Fruit fly (Drosophila melanogaster): ENCODE data around the gene CG13305.
A peak's percentile ranks its signal among the peaks of the same experiment; 100 is the strongest.

Gene CG13305

DNA sequence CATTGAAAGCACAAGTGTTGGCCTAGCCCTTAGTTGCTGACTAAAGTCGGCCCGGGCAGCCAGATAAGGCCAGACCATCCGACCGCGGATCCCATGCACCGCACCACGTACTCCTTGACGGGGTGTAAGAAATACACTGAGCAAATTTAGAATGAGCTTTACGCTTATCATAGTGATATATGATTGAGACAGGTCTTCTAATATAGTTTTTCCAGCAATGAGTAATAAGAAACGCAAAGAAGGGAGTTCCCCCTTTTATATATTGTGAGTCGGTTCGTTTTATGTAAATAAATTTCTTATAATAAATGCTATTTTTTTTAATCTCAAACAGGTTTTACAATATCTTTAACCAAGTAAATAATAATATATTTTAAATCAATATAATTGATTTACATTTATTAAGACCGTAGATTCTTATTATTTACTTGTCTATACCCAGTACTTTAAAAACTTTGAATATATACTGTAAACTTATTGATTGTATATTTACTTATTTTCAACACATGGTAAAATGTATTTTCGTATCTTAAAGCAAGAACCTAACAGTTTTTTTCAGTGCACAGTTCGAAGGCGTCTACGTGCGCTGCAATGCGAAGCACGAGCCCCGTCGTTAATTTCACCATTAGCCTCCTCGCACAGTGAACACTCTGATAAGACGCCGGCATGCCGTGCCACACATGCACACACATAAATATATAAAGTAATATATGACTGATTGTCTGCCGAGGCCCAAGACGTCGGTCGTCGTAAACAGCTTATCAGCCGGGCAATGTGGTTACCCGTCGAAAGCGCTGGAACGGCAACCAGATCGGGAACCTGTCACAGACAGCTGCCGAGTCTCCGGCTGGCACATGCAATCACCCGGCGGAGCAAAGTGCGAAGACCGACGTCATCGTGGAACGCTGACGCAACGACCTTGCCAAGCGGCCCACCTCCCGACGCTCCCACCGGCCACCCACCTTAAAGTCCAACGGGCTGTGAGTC, 45.6 kb upstream of the CG13305 start (continued):
- TF ChIP-seq CG1832 (GFP tag; optimal IDR thresholded peaks at IDR 0.05) (no peak), CG6654 (GFP tag; optimal IDR thresholded peaks at IDR 0.05) (no peak), insv (GFP tag; optimal IDR thresholded peaks at IDR 0.05) (no peak), CG7963 (GFP tag; IDR thresholded peaks at IDR 0.05; ENCODE audit: partially characterized antibody) (no peak), sens (GFP tag) (peak; percentile 69), CG7839 (tag; optimal IDR thresholded peaks at IDR 0.05) (peak; percentile 76), CG31365 (tag; optimal IDR thresholded peaks at IDR 0.05) (no peak), Nf-YB (GFP tag; optimal IDR thresholded peaks at IDR 0.05) (peak; percentile 30), CG32532 (GFP tag; IDR thresholded peaks at IDR 0.05) (peak; percentile 47; the same call in 1 of the 2 replicates), aop (GFP tag; IDR thresholded peaks at IDR 0.05) (no peak), tin (GFP tag; optimal IDR thresholded peaks at IDR 0.05) (peak; percentile 12), ato (GFP tag; IDR thresholded peaks at IDR 0.05; ENCODE audit: partially characterized antibody) (no peak), CG9932 (GFP tag; IDR thresholded peaks at IDR 0.05) (0 out of 2 replicates have a peak, but pooled peaks have one; percentile 25), eyg (GFP tag; optimal IDR thresholded peaks at IDR 0.05) (no peak), en (GFP tag; optimal IDR thresholded peaks at IDR 0.05) (no peak), CG13894 (tag; optimal IDR thresholded peaks at IDR 0.05) (peak; percentile 22), dysf (GFP tag; IDR thresholded peaks at IDR 0.05) (peak; percentile 51; the same call in 2 of the 3 replicates), CG4820 (GFP tag; optimal IDR thresholded peaks at IDR 0.05) (peak; percentile 33), MBD-R2 (GFP tag; IDR thresholded peaks at IDR 0.05) (no peak), wdn (GFP tag; IDR thresholded peaks at IDR 0.05) (no peak), usp (GFP tag; optimal IDR thresholded peaks at IDR 0.05) (no peak), CG7357 (GFP tag; IDR thresholded peaks at IDR 0.05) (no peak), CG13424 (tag; optimal IDR thresholded peaks at IDR 0.05) (peak; percentile 63), CG6765 (GFP tag; optimal IDR thresholded peaks at IDR 0.05) (no peak), salm (tag; optimal IDR thresholded peaks at IDR 0.05) (peak; percentile 33), CG2120 (GFP tag; optimal IDR thresholded peaks at IDR 0.05) (peak; percentile 18), CG31224 (GFP tag; IDR thresholded peaks at IDR 0.05) (no peak), Dek (tag; optimal IDR thresholded peaks at IDR 0.05) (peak; percentile 18), CG2129 (GFP tag; IDR thresholded peaks at IDR 0.05; ENCODE audit: partially characterized antibody) (no peak), Spps (tag; optimal IDR thresholded peaks at IDR 0.05) (no peak), chm (GFP tag; IDR thresholded peaks at IDR 0.05) (0 out of 2 replicates have a peak, but pooled peaks have one; percentile 24), CG12236 (GFP tag; optimal IDR thresholded peaks at IDR 0.05) (no peak), CG12769 (tag; optimal IDR thresholded peaks at IDR 0.05) (peak; percentile 88), Atf3 (GFP tag; optimal IDR thresholded peaks at IDR 0.05) (no peak), Kr (GFP tag; optimal IDR thresholded peaks at IDR 0.05) (no peak), CG10366 (GFP tag; IDR thresholded peaks at IDR 0.05) (0 out of 2 replicates have a peak, but pooled peaks have one; percentile 25), disco-r (GFP tag; optimal IDR thresholded peaks at IDR 0.05) (no peak), run (tag; optimal IDR thresholded peaks at IDR 0.05) (no peak), HLH4C (GFP tag; IDR thresholded peaks at IDR 0.05; ENCODE audit: partially characterized antibody) (no peak), CG11456 (GFP tag; IDR thresholded peaks at IDR 0.05) (peak; percentile 59; the same call in 1 of the 3 replicates), sug (tag; optimal IDR thresholded peaks at IDR 0.05) (peak; percentile 80), Dip3 (GFP tag; optimal IDR thresholded peaks at IDR 0.05) (no peak), grn (GFP tag; optimal IDR thresholded peaks at IDR 0.05) (no peak), fd102C (GFP tag; optimal IDR thresholded peaks at IDR 0.05) (no peak), ken (GFP tag; IDR thresholded peaks at IDR 0.05) (no peak), mld (GFP tag; IDR thresholded peaks at IDR 0.05; ENCODE audit: partially characterized antibody) (no peak), HLHmδ (GFP tag; optimal IDR thresholded peaks at IDR 0.05) (no peak), dm (GFP tag; optimal IDR thresholded peaks at IDR 0.05) (no peak), Dbx (GFP tag; IDR thresholded peaks at IDR 0.05) (no peak)
